Worm (Caenorhabditis elegans): ENCODE results near the gene K04C1.2.

The K04C1.2 gene

ce11 chrX:14246518-14246917, 8.0 kb downstream of the K04C1.2 start, which contains the start of gene mlc-6:
Gene mlc-6 (minus strand): TSS chrX:14246618.
- TF ChIP-seq zag-1 (tag; optimal IDR thresholded peaks at IDR 0.05) (no peak), F16B12.6 (tag; optimal IDR thresholded peaks at IDR 0.05) (no peak), Y116A8C.19 (tag; optimal IDR thresholded peaks at IDR 0.05; ENCODE audit: borderline replicate concordance) (no peak), aha-1 (tag; optimal IDR thresholded peaks at IDR 0.05) (no peak), tlp-1 (tag; optimal IDR thresholded peaks at IDR 0.05) (no peak), lin-14 (GFP tag; optimal IDR thresholded peaks at IDR 0.05) (no peak), tbx-2 (tag; optimal IDR thresholded peaks at IDR 0.05) (no peak), lin-39 (tag; optimal IDR thresholded peaks at IDR 0.05) (no peak), alr-1 (tag; optimal IDR thresholded peaks at IDR 0.05; ENCODE audit: borderline replicate concordance) (no peak), zip-4 (GFP tag; optimal IDR thresholded peaks at IDR 0.05) (no peak), ces-1 (GFP tag; optimal IDR thresholded peaks at IDR 0.05) (no peak), aly-2 (tag; optimal IDR thresholded peaks at IDR 0.05) (no peak), irx-1 (tag; optimal IDR thresholded peaks at IDR 0.05) (no peak), unc-62 (GFP tag; optimal IDR thresholded peaks at IDR 0.05) (no peak), nhr-76 (tag; optimal IDR thresholded peaks at IDR 0.05) (no peak), mef-2 (tag; optimal IDR thresholded peaks at IDR 0.05) (no peak), isw-1 (GFP tag; IDR thresholded peaks at IDR 0.05) (no peak), C04F5.9 (tag; optimal IDR thresholded peaks at IDR 0.05) (no peak), egl-13 (tag; optimal IDR thresholded peaks at IDR 0.05) (no peak)

ce11 chrX:14247436-14248103, 9.1 kb downstream of the K04C1.2 start, which contains the start of gene K04C1.5:
Gene K04C1.5 (plus strand): TSS chrX:14248053.
- no peak for TF ChIP-seq irx-1 (tag; optimal IDR thresholded peaks at IDR 0.05)
- no peak for TF ChIP-seq lin-13 (GFP tag; optimal IDR thresholded peaks at IDR 0.05)
- TF ChIP-seq ets-5 (GFP tag; IDR thresholded peaks at IDR 0.05), result no peak
- TF ChIP-seq C16A3.4 (tag; optimal IDR thresholded peaks at IDR 0.05), result no peak
- no peak for TF ChIP-seq ceh-82 (tag; optimal IDR thresholded peaks at IDR 0.05)
- no peak for TF ChIP-seq isw-1 (GFP tag; IDR thresholded peaks at IDR 0.05)
- no peak for TF ChIP-seq elt-2 (tag; optimal IDR thresholded peaks at IDR 0.05)
- TF ChIP-seq grh-1 (GFP tag; IDR thresholded peaks at IDR 0.05), result no peak
- no peak for TF ChIP-seq dpl-1 (GFP tag; optimal IDR thresholded peaks at IDR 0.05)
- TF ChIP-seq C04F5.9 (tag; optimal IDR thresholded peaks at IDR 0.05), result no peak
- no peak for TF ChIP-seq C34B4.2 (tag; optimal IDR thresholded peaks at IDR 0.05)
- TF ChIP-seq jun-1 (tag; optimal IDR thresholded peaks at IDR 0.05), result no peak
- no peak for TF ChIP-seq F16B12.6 (tag; optimal IDR thresholded peaks at IDR 0.05)
- no peak for TF ChIP-seq ztf-11 (tag; optimal IDR thresholded peaks at IDR 0.05)
- no peak for TF ChIP-seq blmp-1 (tag; optimal IDR thresholded peaks at IDR 0.05)
- no peak for TF ChIP-seq mab-9 (GFP tag; IDR thresholded peaks at IDR 0.05)

- TF ChIP-seq nhr-12 (tag; optimal IDR thresholded peaks at IDR 0.05) (no peak), fkh-8 (tag; optimal IDR thresholded peaks at IDR 0.05) (no peak), sptf-1 (tag; optimal IDR thresholded peaks at IDR 0.05) (no peak), tlp-1 (tag; optimal IDR thresholded peaks at IDR 0.05) (no peak), Y116A8C.19 (tag; optimal IDR thresholded peaks at IDR 0.05; ENCODE audit: borderline replicate concordance) (no peak), C16A3.4 (tag; optimal IDR thresholded peaks at IDR 0.05) (no peak), ceh-90 (tag; optimal IDR thresholded peaks at IDR 0.05) (no peak)
Observed at ce11 chrX:14252042-14252441, 13.5 kb downstream of the K04C1.2 start, which contains the start of gene E02H4.6. Gene E02H4.6 (minus strand): TSS chrX:14252142.

ce11 chrX:14255031-14255430, 16.5 kb downstream of the K04C1.2 start, which contains the start of gene E02H4.5:
Gene E02H4.5 (minus strand): TSS chrX:14255131.
- TF ChIP-seq C16A3.4 (tag; optimal IDR thresholded peaks at IDR 0.05) (no peak), mdl-1 (tag; optimal IDR thresholded peaks at IDR 0.05) (no peak), aha-1 (tag; optimal IDR thresholded peaks at IDR 0.05) (no peak), pag-3 (tag; optimal IDR thresholded peaks at IDR 0.05; ENCODE audit: borderline replicate concordance, insufficient read depth) (no peak), tlp-1 (tag; optimal IDR thresholded peaks at IDR 0.05) (no peak), nhr-47 (tag; optimal IDR thresholded peaks at IDR 0.05) (no peak), irx-1 (tag; optimal IDR thresholded peaks at IDR 0.05) (no peak), lin-39 (tag; optimal IDR thresholded peaks at IDR 0.05) (no peak), hlh-17 (GFP tag; optimal IDR thresholded peaks at IDR 0.05; ENCODE audit: borderline replicate concordance) (no peak), aly-2 (tag; optimal IDR thresholded peaks at IDR 0.05) (no peak), lir-3 (tag; optimal IDR thresholded peaks at IDR 0.05; ENCODE audit: poor library complexity) (no peak), lin-14 (GFP tag; optimal IDR thresholded peaks at IDR 0.05) (no peak), xbp-1 (tag; optimal IDR thresholded peaks at IDR 0.05) (no peak), unc-98 (GFP tag; IDR thresholded peaks at IDR 0.05) (no peak), nhr-28 (tag; optimal IDR thresholded peaks at IDR 0.05) (no peak), mep-1 (tag; optimal IDR thresholded peaks at IDR 0.05) (no peak), ceh-8 (GFP tag; optimal IDR thresholded peaks at IDR 0.05) (no peak)
